Fruit fly (Drosophila melanogaster): Measurements from ENCODE around the gene CG17272.
A peak's percentile ranks its signal among the peaks of the same experiment; 100 is the strongest.

DNA sequence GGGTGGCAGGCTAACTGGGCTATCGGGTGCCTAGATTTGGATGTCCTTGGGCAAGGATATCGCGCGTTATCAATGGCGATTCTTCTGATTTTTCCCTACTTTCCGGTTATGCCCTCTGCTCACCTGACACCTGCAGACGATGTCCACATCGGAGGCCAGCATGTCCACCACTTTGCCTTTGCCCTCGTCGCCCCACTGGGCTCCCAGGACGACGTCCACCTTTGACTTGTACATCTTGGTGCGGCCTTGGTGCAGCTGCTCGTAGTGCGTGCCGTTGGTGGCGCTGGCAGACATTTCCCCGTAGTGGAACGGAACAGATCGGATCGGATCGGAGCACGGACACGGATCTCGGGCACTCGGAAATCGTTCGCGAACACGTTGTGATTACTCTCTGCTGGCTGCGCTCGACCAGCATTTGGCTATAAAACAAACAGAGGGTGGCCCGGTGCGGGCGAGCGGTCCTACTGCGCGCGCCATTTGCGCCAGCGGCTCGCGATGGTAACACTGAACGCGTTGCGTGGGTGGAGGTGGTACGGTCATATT, 6.2 kb upstream of the CG17272 start, which contains the start of gene Adss:
- TF ChIP-seq CG6854 (GFP tag; optimal IDR thresholded peaks at IDR 0.05) (no peak), fd3F (GFP tag; optimal IDR thresholded peaks at IDR 0.05) (no peak), Bdp1 (GFP tag; optimal IDR thresholded peaks at IDR 0.05) (peak; percentile 18), h (optimal IDR thresholded peaks at IDR 0.05) (no peak), CG4424 (GFP tag; optimal IDR thresholded peaks at IDR 0.05) (no peak), tio (GFP tag; optimal IDR thresholded peaks at IDR 0.05) (no peak), row (GFP tag; IDR thresholded peaks at IDR 0.05) (peak; percentile 53; the same call in 2 of the 3 replicates), bowl (GFP tag; IDR thresholded peaks at IDR 0.05) (peak; percentile 54; the same call in 1 of the 2 replicates)
